Fruit fly (Drosophila melanogaster) whole organism, prepupa: Measurements from ENCODE around the gene Dus2.
A peak's percentile ranks its signal among the peaks of the same experiment; 100 is the strongest.

Experiments used
- Blimp-1 ChIP-seq: fragments of 200-800 bp; sonication (Bioruptor generic); optimal IDR thresholded peaks from 3 replicates; lab custom pipeline; 2017; ENCODE audit warnings: missing biosample characterization, missing genetic modification characterization, mild to moderate bottlenecking, moderate library complexity, missing genetic modification reagents
- CG10669 ChIP-seq: fragments of 200-800 bp; sonication (Bioruptor generic); optimal IDR thresholded peaks from 3 replicates; lab custom pipeline; 2018; ENCODE audit warnings: missing biosample characterization, mild to moderate bottlenecking, missing genetic modification characterization, moderate library complexity
- CG11294 ChIP-seq: fragments of 200-800 bp; sonication (Bioruptor generic); IDR thresholded peaks from 2 replicates; pipeline ENCODE4 v1.3.6; 2022; ENCODE audit warnings: missing biosample characterization, missing genetic modification characterization
- CG11762 ChIP-seq: fragments of 200-800 bp; sonication (Bioruptor generic); optimal IDR thresholded peaks from 3 replicates; lab custom pipeline; 2016; ENCODE audit warnings: missing biosample characterization, missing genetic modification characterization; ENCODE audit not compliant: insufficient read depth
- CG31627 ChIP-seq: fragments of 200-800 bp; sonication (Bioruptor generic); optimal IDR thresholded peaks from 3 replicates; lab custom pipeline; 2016; ENCODE audit warnings: missing biosample characterization, missing genetic modification characterization
- CG34406 ChIP-seq: fragments of 200-800 bp; sonication (Bioruptor generic); optimal IDR thresholded peaks from 3 replicates; lab custom pipeline; 2016; ENCODE audit warnings: missing biosample characterization, missing genetic modification characterization
- CG6163 ChIP-seq: fragments of 200-800 bp; sonication (Bioruptor generic); IDR thresholded peaks from 3 replicates; pipeline ENCODE4 v1.3.6; 2022; ENCODE audit warnings: missing biosample characterization, missing genetic modification characterization
- CG6276 ChIP-seq: fragments of 200-800 bp; sonication (Bioruptor generic); optimal IDR thresholded peaks from 2 replicates; lab custom pipeline; 2017; ENCODE audit warnings: missing biosample characterization, mild to moderate bottlenecking, missing genetic modification characterization
- CG6792 ChIP-seq: fragments of 200-800 bp; sonication (Bioruptor generic); optimal IDR thresholded peaks from 3 replicates; lab custom pipeline; 2016; ENCODE audit warnings: missing biosample characterization, missing genetic modification characterization
- CG6808 ChIP-seq: fragments of 200-800 bp; sonication (Bioruptor generic); optimal IDR thresholded peaks from 3 replicates; lab custom pipeline; 2017; ENCODE audit warnings: missing biosample characterization, missing genetic modification characterization, mild to moderate bottlenecking, moderate library complexity, missing genetic modification reagents
- CG6854 ChIP-seq: fragments of 200-800 bp; sonication (Bioruptor generic); optimal IDR thresholded peaks from 2 replicates; lab custom pipeline; 2017; ENCODE audit warnings: missing biosample characterization, mild to moderate bottlenecking, missing genetic modification characterization
- CG7368 ChIP-seq: fragments of 200-800 bp; sonication (Bioruptor generic); optimal IDR thresholded peaks from 3 replicates; lab custom pipeline; 2016; ENCODE audit warnings: missing biosample characterization, missing genetic modification characterization
- CG8119 ChIP-seq: fragments of 200-800 bp; sonication (Bioruptor generic); IDR thresholded peaks from 3 replicates; pipeline ENCODE4 v1.3.6; 2022; ENCODE audit warnings: missing biosample characterization, missing genetic modification characterization
- CG8632 ChIP-seq: fragments of 200-800 bp; sonication (Bioruptor generic); optimal IDR thresholded peaks from 3 replicates; lab custom pipeline; 2016; ENCODE audit warnings: missing biosample characterization, missing genetic modification characterization
- Eip75B ChIP-seq: fragments of 200-800 bp; sonication (Bioruptor generic); optimal IDR thresholded peaks from 3 replicates; lab custom pipeline; 2016; ENCODE audit warnings: missing biosample characterization, missing genetic modification characterization
- Eip93F ChIP-seq: fragments of 200-800 bp; sonication (Bioruptor generic); optimal IDR thresholded peaks from 2 replicates; lab custom pipeline; 2016; ENCODE audit warnings: missing biosample characterization, mild to moderate bottlenecking, missing genetic modification characterization
- Gug ChIP-seq: fragments of 200-800 bp; sonication (Bioruptor generic); IDR thresholded peaks from 2 replicates; pipeline ENCODE4 v1.3.6; 2022; ENCODE audit warnings: missing biosample characterization, missing genetic modification characterization
- Hr38 ChIP-seq: sonication (Bioruptor generic); optimal IDR thresholded peaks from 2 replicates; lab custom pipeline; 2016; ENCODE audit warnings: missing biosample characterization, missing genetic modification characterization
- Hr4 ChIP-seq: fragments of 200-800 bp; sonication (Bioruptor generic); optimal IDR thresholded peaks from 3 replicates; lab custom pipeline; 2016; ENCODE audit warnings: missing biosample characterization, missing genetic modification characterization
- Sox15 ChIP-seq: fragments of 200-800 bp; sonication (Bioruptor generic); optimal IDR thresholded peaks from 3 replicates; lab custom pipeline; 2016; ENCODE audit warnings: missing biosample characterization, missing genetic modification characterization
- achi ChIP-seq: fragments of 200-800 bp; sonication (Bioruptor generic); optimal IDR thresholded peaks from 3 replicates; lab custom pipeline; 2016; ENCODE audit warnings: missing biosample characterization, missing genetic modification characterization
- dac ChIP-seq: fragments of 200-800 bp; sonication (Bioruptor generic); optimal IDR thresholded peaks from 2 replicates; lab custom pipeline; 2017; ENCODE audit warnings: missing biosample characterization, mild to moderate bottlenecking, missing genetic modification characterization
- eg ChIP-seq: fragments of 200-800 bp; sonication (Bioruptor generic); IDR thresholded peaks from 3 replicates; pipeline ENCODE4 v1.3.6; 2022; ENCODE audit warnings: missing biosample characterization, missing genetic modification characterization
- net ChIP-seq: fragments of 200-800 bp; sonication (Bioruptor generic); optimal IDR thresholded peaks from 3 replicates; lab custom pipeline; 2016; ENCODE audit warnings: missing biosample characterization, missing genetic modification characterization
- salr ChIP-seq, 2 experiments: fragments of 200-800 bp; sonication (Bioruptor generic); optimal IDR thresholded peaks; 3 replicates each; lab custom pipeline; 2016 to 2018; ENCODE audit warnings: missing biosample characterization in 2 of 2, missing genetic modification characterization in 2 of 2, mild to moderate bottlenecking in 1 of 2
- svp ChIP-seq: fragments of 200-800 bp; sonication (Bioruptor generic); peaks from one replicate; lab custom pipeline; 2016; ENCODE audit warnings: missing biosample characterization, missing genetic modification characterization
- topi ChIP-seq: fragments of 200-800 bp; sonication (Bioruptor generic); optimal IDR thresholded peaks from 3 replicates; lab custom pipeline; 2016; ENCODE audit warnings: missing biosample characterization, missing genetic modification characterization

The Dus2 gene

dm6 chrX:14265149-14265548 is 27.4 kb downstream of the Dus2 start:
- TF ChIP-seq Blimp-1 (GFP tag; lab: Kevin White, UChicago) (no peak), CG11294 (GFP tag; lab: Robert Waterston, UW) (no peak), achi (GFP tag; lab: Kevin White, UChicago) (no peak)

DNA sequence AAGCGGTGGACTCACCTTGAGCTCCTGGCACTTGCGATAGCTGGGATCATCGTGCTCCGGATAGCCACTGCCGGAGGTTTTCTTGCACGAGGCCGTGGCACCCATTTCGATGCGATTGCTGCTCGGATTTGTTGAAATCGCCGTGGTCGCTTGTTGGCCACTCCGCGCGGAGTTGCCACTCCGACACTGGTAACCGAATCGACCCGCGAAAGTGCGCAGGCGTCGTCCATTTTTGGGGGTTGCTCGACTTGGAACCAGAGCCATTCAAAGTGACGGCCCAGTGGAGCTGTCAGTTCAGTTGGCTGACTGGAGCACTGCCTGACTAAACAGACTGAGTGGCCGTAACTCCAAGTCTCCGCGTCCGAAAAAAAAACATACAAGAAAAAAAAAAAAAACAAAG is 28.3 kb downstream of the Dus2 start, which contains the start of the genes CG13404 and na:
CG13404 (minus strand) TSS at position 176 of the 400 bp plus-strand sequence.
na (plus strand) TSS at position 293 of the 400 bp plus-strand sequence.
- TF ChIP-seq eg (GFP tag; lab: Robert Waterston, UW) = 0 out of 3 replicates have a peak, but pooled peaks have one; percentile 26
- TF ChIP-seq Eip75B (GFP tag; lab: Kevin White, UChicago) = no peak

dm6 chrX:14277435-14277834 is 39.6 kb downstream of the Dus2 start, which contains the start of gene Muc12Ea:
Muc12Ea (plus strand) TSS chrX:14277735.
- TF ChIP-seq Hr4 (GFP tag; lab: Kevin White, UChicago) (no peak), CG6854 (GFP tag; lab: Kevin White, UChicago) (no peak), CG7368 (GFP tag; lab: Kevin White, UChicago) (no peak), CG31627 (GFP tag; lab: Kevin White, UChicago) (no peak), Eip93F (GFP tag; lab: Kevin White, UChicago) (no peak), CG6808 (GFP tag; lab: Kevin White, UChicago) (no peak), topi (GFP tag; lab: Kevin White, UChicago) (no peak), dac (GFP tag; lab: Kevin White, UChicago) (no peak), CG8119 (GFP tag; lab: Robert Waterston, UW) (no peak), salr (GFP tag; optimal IDR thresholded peaks at IDR 0.05; lab: Kevin White, UChicago) (no peak), CG6792 (GFP tag; lab: Kevin White, UChicago) (no peak), Hr38 (GFP tag; lab: Kevin White, UChicago) (no peak), Gug (GFP tag; lab: Robert Waterston, UW) (no peak)

DNA sequence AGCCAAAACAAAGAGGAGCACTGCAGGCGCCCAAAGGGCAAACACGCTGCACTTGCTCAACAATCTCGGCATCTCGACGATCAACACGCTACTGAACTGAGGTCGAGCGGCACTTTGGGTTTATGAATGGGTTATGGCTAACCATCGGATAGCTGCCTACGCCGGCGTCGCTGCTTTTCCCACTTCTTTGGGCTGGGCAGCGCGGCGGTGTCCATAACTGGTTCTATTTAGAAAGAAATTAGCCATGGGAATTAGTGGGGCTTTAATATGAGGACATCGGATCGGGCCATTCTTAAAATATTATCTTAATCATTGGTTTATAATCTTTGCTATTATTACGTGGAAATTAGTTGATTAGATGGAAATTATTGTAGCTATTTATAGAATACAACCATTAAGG is 51.5 kb downstream of the Dus2 start, which contains the start of gene CG9400:
CG9400 (minus strand) TSS at position 101 of the 400 bp plus-strand sequence.
- TF ChIP-seq CG11762 (GFP tag; lab: Kevin White, UChicago) (no peak), CG6163 (no peak), CG10669 (GFP tag; lab: Kevin White, UChicago) (no peak), CG11294 (GFP tag; lab: Robert Waterston, UW) (no peak), CG6808 (GFP tag; lab: Kevin White, UChicago) (no peak), CG8632 (GFP tag; lab: Kevin White, UChicago) (no peak), CG6276 (GFP tag; lab: Kevin White, UChicago) (no peak), salr (GFP tag; optimal IDR thresholded peaks at IDR 0.05; lab: Kevin White, UChicago) (no peak), net (GFP tag; lab: Kevin White, UChicago) (no peak), Sox15 (GFP tag; lab: Kevin White, UChicago) (no peak), CG34406 (GFP tag; lab: Kevin White, UChicago) (no peak), CG6854 (GFP tag; lab: Kevin White, UChicago) (no peak), Eip93F (GFP tag; lab: Kevin White, UChicago) (no peak), svp (GFP tag; lab: Kevin White, UChicago) (no peak)
